Worm (Caenorhabditis elegans) whole organism, late embryonic: Measurements from ENCODE around the gene grp-1.

Source experiments
- K09A11.1 ChIP-seq: sonication (generic microtip); optimal IDR thresholded peaks from 2 replicates; lab custom pipeline; 2017; ENCODE audit warnings: antibody characterized with exemption, mild to moderate bottlenecking, missing genetic modification characterization, missing compliant biosample characterization; ENCODE audit not compliant: insufficient read depth
- T23F11.4 ChIP-seq: fragments of 200-800 bp; sonication (Bioruptor generic); optimal IDR thresholded peaks from 2 replicates; lab custom pipeline; 2018; ENCODE audit warnings: mild to moderate bottlenecking, missing genetic modification characterization, missing compliant biosample characterization
- Y22D7AL.16 ChIP-seq: sonication (generic microtip); optimal IDR thresholded peaks from 2 replicates; lab custom pipeline; 2016; ENCODE audit warnings: missing genetic modification characterization, missing compliant biosample characterization
- ahr-1 ChIP-seq: sonication (generic microtip); optimal IDR thresholded peaks from 2 replicates; lab custom pipeline; 2016; ENCODE audit warnings: missing genetic modification characterization, missing compliant biosample characterization
- ama-1 ChIP-seq: fragments of 150-350 bp; optimal IDR thresholded peaks from 2 replicates; lab custom pipeline; 2014
- ceh-18 ChIP-seq: sonication (generic microtip); optimal IDR thresholded peaks from 2 replicates; lab custom pipeline; 2016; ENCODE audit warnings: missing genetic modification characterization, missing compliant biosample characterization
- ceh-19 ChIP-seq: fragments of 200-800 bp; sonication (Bioruptor generic); optimal IDR thresholded peaks from 2 replicates; lab custom pipeline; 2018; ENCODE audit warnings: mild to moderate bottlenecking, missing genetic modification characterization, missing compliant biosample characterization
- ceh-22 ChIP-seq: sonication (generic microtip); optimal IDR thresholded peaks from 2 replicates; lab custom pipeline; 2017; ENCODE audit warnings: missing biosample characterization, missing genetic modification characterization
- ceh-24 ChIP-seq: sonication (generic microtip); optimal IDR thresholded peaks from 2 replicates; lab custom pipeline; 2016; ENCODE audit warnings: mild to moderate bottlenecking, missing genetic modification characterization, missing compliant biosample characterization
- ceh-31 ChIP-seq: sonication (generic microtip); optimal IDR thresholded peaks from 2 replicates; lab custom pipeline; 2016; ENCODE audit warnings: missing genetic modification characterization, missing compliant biosample characterization
- ceh-34 ChIP-seq: sonication (generic microtip); optimal IDR thresholded peaks from 2 replicates; lab custom pipeline; 2016; ENCODE audit warnings: mild to moderate bottlenecking, missing genetic modification characterization, missing compliant biosample characterization
- ceh-48 ChIP-seq: sonication (generic microtip); optimal IDR thresholded peaks from 2 replicates; lab custom pipeline; 2016; ENCODE audit warnings: missing genetic modification characterization, inconsistent platforms, missing compliant biosample characterization
- ceh-9 ChIP-seq: sonication (generic microtip); optimal IDR thresholded peaks from 2 replicates; lab custom pipeline; 2016; ENCODE audit warnings: mild to moderate bottlenecking, missing genetic modification characterization, inconsistent platforms, missing compliant biosample characterization
- dmd-4 ChIP-seq: sonication (generic microtip); optimal IDR thresholded peaks from 2 replicates; lab custom pipeline; 2016; ENCODE audit warnings: borderline replicate concordance, missing genetic modification characterization, missing compliant biosample characterization
- elt-4 ChIP-seq: sonication (generic microtip); optimal IDR thresholded peaks from 2 replicates; lab custom pipeline; 2016; ENCODE audit warnings: missing genetic modification characterization, missing compliant biosample characterization
- ets-4 ChIP-seq: sonication (generic microtip); optimal IDR thresholded peaks from 2 replicates; lab custom pipeline; 2016; ENCODE audit warnings: missing genetic modification characterization, missing compliant biosample characterization
- fax-1 ChIP-seq: sonication (generic microtip); optimal IDR thresholded peaks from 2 replicates; lab custom pipeline; 2016; ENCODE audit warnings: missing genotype, missing genetic modification characterization, missing compliant biosample characterization
- fkh-10 ChIP-seq: fragments of 150-350 bp; optimal IDR thresholded peaks from 2 replicates; lab custom pipeline; 2014; ENCODE audit warnings: missing biosample characterization, missing genetic modification reagents, missing genetic modification characterization
- fkh-6 ChIP-seq: sonication (generic microtip); optimal IDR thresholded peaks from 2 replicates; lab custom pipeline; 2016; ENCODE audit warnings: missing genetic modification characterization, missing compliant biosample characterization
- hlh-15 ChIP-seq: sonication (generic microtip); optimal IDR thresholded peaks from 2 replicates; lab custom pipeline; 2016; ENCODE audit warnings: missing genetic modification characterization, missing compliant biosample characterization
- hlh-30 ChIP-seq: sonication (generic microtip); optimal IDR thresholded peaks from 2 replicates; lab custom pipeline; 2017; ENCODE audit warnings: antibody characterized with exemption, missing genetic modification characterization, missing compliant biosample characterization; ENCODE audit not compliant: insufficient read depth
- hlh-6 ChIP-seq: sonication (generic microtip); optimal IDR thresholded peaks from 2 replicates; lab custom pipeline; 2016; ENCODE audit warnings: missing genotype, missing genetic modification characterization, missing compliant biosample characterization
- lim-6 ChIP-seq: sonication (generic microtip); optimal IDR thresholded peaks from 2 replicates; lab custom pipeline; 2016; ENCODE audit warnings: missing genetic modification characterization, missing compliant biosample characterization
- madf-2 ChIP-seq: sonication (generic microtip); optimal IDR thresholded peaks from 2 replicates; lab custom pipeline; 2017; ENCODE audit warnings: missing genetic modification characterization, missing compliant biosample characterization
- nfya-1 ChIP-seq: sonication (generic microtip); optimal IDR thresholded peaks from 2 replicates; lab custom pipeline; 2017; ENCODE audit warnings: missing genetic modification characterization, mild to moderate bottlenecking, missing compliant biosample characterization, antibody characterized with exemption, moderate library complexity
- nhr-11 ChIP-seq: fragments of 150-350 bp; optimal IDR thresholded peaks from 2 replicates; lab custom pipeline; 2014; ENCODE audit warnings: missing biosample characterization, missing genetic modification characterization
- npax-4 ChIP-seq: sonication (generic microtip); optimal IDR thresholded peaks from 2 replicates; lab custom pipeline; 2016; ENCODE audit warnings: missing genetic modification characterization, missing compliant biosample characterization
- pag-3 ChIP-seq: sonication (generic microtip); optimal IDR thresholded peaks from 2 replicates; lab custom pipeline; 2016; ENCODE audit warnings: missing compliant biosample characterization, missing genetic modification characterization, borderline replicate concordance
- pax-1 ChIP-seq: fragments of 150-350 bp; optimal IDR thresholded peaks from 2 replicates; lab custom pipeline; 2014; ENCODE audit warnings: missing biosample characterization, missing genetic modification characterization
- pros-1 ChIP-seq: fragments of 150-350 bp; optimal IDR thresholded peaks from 2 replicates; lab custom pipeline; 2014; ENCODE audit warnings: missing biosample characterization, missing genetic modification reagents, missing genetic modification characterization
- rnt-1 ChIP-seq: sonication (generic microtip); optimal IDR thresholded peaks from 2 replicates; lab custom pipeline; 2016; ENCODE audit warnings: missing genetic modification characterization, missing compliant biosample characterization
- sox-4 ChIP-seq: sonication (generic microtip); optimal IDR thresholded peaks from 2 replicates; lab custom pipeline; 2017; ENCODE audit warnings: mild to moderate bottlenecking, missing genetic modification characterization, inconsistent platforms, missing compliant biosample characterization
- syd-9 ChIP-seq: sonication (generic microtip); optimal IDR thresholded peaks from 2 replicates; lab custom pipeline; 2016; ENCODE audit warnings: mild to moderate bottlenecking, missing genetic modification characterization, moderate library complexity, missing compliant biosample characterization
- tbx-2 ChIP-seq: sonication (generic microtip); optimal IDR thresholded peaks from 2 replicates; lab custom pipeline; 2016; ENCODE audit warnings: missing genetic modification characterization, missing compliant biosample characterization
- ttx-3 ChIP-seq: sonication (generic microtip); optimal IDR thresholded peaks from 2 replicates; lab custom pipeline; 2016; ENCODE audit warnings: missing genetic modification reagents, missing genetic modification characterization, missing compliant biosample characterization
- unc-55 ChIP-seq: sonication (generic microtip); optimal IDR thresholded peaks from 2 replicates; lab custom pipeline; 2017; ENCODE audit warnings: missing biosample characterization, missing genetic modification reagents, missing genetic modification characterization
- unc-86 ChIP-seq: sonication (generic microtip); optimal IDR thresholded peaks from 2 replicates; lab custom pipeline; 2016; ENCODE audit warnings: missing genetic modification characterization, missing compliant biosample characterization
- zip-5 ChIP-seq: sonication (generic microtip); optimal IDR thresholded peaks from 2 replicates; lab custom pipeline; 2016; ENCODE audit warnings: missing genetic modification characterization, missing compliant biosample characterization

grp-1 gene

ce11 chrIII:8109459-8110057, 24.1 kb downstream of the grp-1 start (continued):
- peak; percentile 30 for TF ChIP-seq Y22D7AL.16 (tag; lab: Kevin White, UChicago)
- TF ChIP-seq dmd-4 (tag; lab: Kevin White, UChicago), result peak; percentile 23
- no peak for TF ChIP-seq ceh-9
- TF ChIP-seq unc-55 (GFP tag; lab: Kevin White, UChicago), result no peak
- TF ChIP-seq hlh-6 (tag; lab: Kevin White, UChicago), result peak; percentile 88
- no peak for TF ChIP-seq ama-1 (lab: Kevin White, UChicago)
- peak; percentile 41 for TF ChIP-seq fkh-10 (GFP tag; lab: Kevin White, UChicago)
- peak; percentile 60 for TF ChIP-seq T23F11.4 (GFP tag; lab: Kevin White, UChicago)
- no peak for TF ChIP-seq ceh-22 (tag; lab: Kevin White, UChicago)
- peak; percentile 69 for TF ChIP-seq fax-1 (tag; lab: Kevin White, UChicago)
- peak; percentile 33 for TF ChIP-seq unc-86 (tag; lab: Kevin White, UChicago)
- TF ChIP-seq ceh-48 (tag; lab: Kevin White, UChicago), result peak; percentile 67
- no peak for TF ChIP-seq nhr-11 (tag; lab: Kevin White, UChicago)
- TF ChIP-seq hlh-15 (tag; lab: Kevin White, UChicago), result peak; percentile 58
- peak; percentile 75 for TF ChIP-seq madf-2
- peak; percentile 58 for TF ChIP-seq zip-5 (tag; lab: Kevin White, UChicago)
- TF ChIP-seq pax-1 (tag; lab: Kevin White, UChicago), result no peak
- peak; percentile 66 for TF ChIP-seq ttx-3 (tag; lab: Kevin White, UChicago)
- no peak for TF ChIP-seq lim-6 (tag; lab: Kevin White, UChicago)
- TF ChIP-seq ceh-19 (GFP tag; lab: Kevin White, UChicago), result peak; percentile 78
- TF ChIP-seq fkh-6 (tag; lab: Kevin White, UChicago), result peak; percentile 78
- peak; percentile 57 for TF ChIP-seq ceh-18 (tag; lab: Kevin White, UChicago)
- no peak for TF ChIP-seq pros-1 (tag; lab: Kevin White, UChicago)
- TF ChIP-seq rnt-1 (tag; lab: Kevin White, UChicago), result peak; percentile 63
- TF ChIP-seq, all 69 proteins: peak for 54

- TF ChIP-seq ahr-1 (tag; lab: Kevin White, UChicago), result no peak
- TF ChIP-seq ceh-34, result no peak
Measured at ce11 chrIII:8111347-8111746, 25.8 kb downstream of the grp-1 start.

- no peak for TF ChIP-seq npax-4
- no peak for TF ChIP-seq ceh-9
- no peak for TF ChIP-seq hlh-30
- TF ChIP-seq T23F11.4 (GFP tag; lab: Kevin White, UChicago), result no peak
- no peak for TF ChIP-seq elt-4
- TF ChIP-seq nfya-1 (tag; lab: Kevin White, UChicago), result no peak
- no peak for TF ChIP-seq ceh-48 (tag; lab: Kevin White, UChicago)
- TF ChIP-seq pros-1 (tag; lab: Kevin White, UChicago), result no peak
- TF ChIP-seq unc-55 (GFP tag; lab: Kevin White, UChicago), result no peak
- TF ChIP-seq syd-9 (tag; lab: Kevin White, UChicago), result no peak
- no peak for TF ChIP-seq ceh-24 (tag; lab: Kevin White, UChicago)
- TF ChIP-seq ets-4, result no peak
- TF ChIP-seq madf-2, result no peak
- TF ChIP-seq ceh-31 (tag; lab: Kevin White, UChicago), result no peak
- no peak for TF ChIP-seq K09A11.1 (tag; lab: Kevin White, UChicago)
- no peak for TF ChIP-seq fkh-6 (tag; lab: Kevin White, UChicago)
- TF ChIP-seq pag-3 (tag; lab: Kevin White, UChicago), result no peak
- TF ChIP-seq tbx-2 (tag; lab: Kevin White, UChicago), result no peak
Measured at ce11 chrIII:8115877-8116276, 30.4 kb downstream of the grp-1 start.

ce11 chrIII:8117155-8117554, 31.6 kb downstream of the grp-1 start:
- TF ChIP-seq ceh-24 (tag; lab: Kevin White, UChicago), result no peak
- TF ChIP-seq ceh-9, result no peak
- no peak for TF ChIP-seq sox-4 (tag; lab: Kevin White, UChicago)
- TF ChIP-seq hlh-30, result no peak
